Worm (Caenorhabditis elegans): Measurements from ENCODE around the gene ugt-41.

The ugt-41 gene

DNA sequence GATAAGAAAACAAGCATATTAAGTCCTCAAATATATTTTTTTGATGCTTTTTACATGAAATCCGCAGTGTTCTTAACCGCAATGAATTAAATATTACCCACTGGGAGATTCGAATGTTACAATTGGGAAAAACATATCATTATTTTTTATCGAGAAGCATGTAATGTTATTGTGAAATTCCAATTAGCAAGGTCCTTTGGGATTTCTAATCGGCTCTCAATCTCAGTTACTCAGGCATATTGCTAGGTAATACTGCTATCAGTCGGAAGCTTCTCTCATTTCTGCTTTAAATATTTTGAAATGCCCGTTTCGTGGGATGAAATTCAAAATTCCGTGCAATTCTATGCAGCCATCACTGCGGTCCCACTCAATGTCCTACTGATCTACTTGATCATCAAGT, 4.0 kb downstream of the ugt-41 start, which contains the start of gene str-204:
str-204 (plus strand) TSS at position 301 of the 400 bp plus-strand sequence.
- TF ChIP-seq D2030.7 (GFP tag; IDR thresholded peaks at IDR 0.05) (no peak), Y56A3A.18 (GFP tag; IDR thresholded peaks at IDR 0.05) (no peak), xnd-1 (tag; optimal IDR thresholded peaks at IDR 0.05) (no peak), F10E7.11 (tag; optimal IDR thresholded peaks at IDR 0.05) (no peak), hsf-1 (GFP tag; IDR thresholded peaks at IDR 0.05) (no peak), sptf-2 (GFP tag; optimal IDR thresholded peaks at IDR 0.05) (no peak), ztf-6 (GFP tag; IDR thresholded peaks at IDR 0.05) (no peak), efl-1 (GFP tag; optimal IDR thresholded peaks at IDR 0.05) (no peak), mcd-1 (GFP tag; IDR thresholded peaks at IDR 0.05) (no peak), rcor-1 (GFP tag; IDR thresholded peaks at IDR 0.05) (no peak), pha-4 (tag; optimal IDR thresholded peaks at IDR 0.05) (no peak), B0035.1 (tag; optimal IDR thresholded peaks at IDR 0.05) (no peak), ceh-27 (GFP tag; optimal IDR thresholded peaks at IDR 0.05) (no peak), aptf-2 (GFP tag; conservative IDR thresholded peaks at IDR 0.05) (no peak), F57C9.4 (tag; optimal IDR thresholded peaks at IDR 0.05) (no peak), rpc-1 (optimal IDR thresholded peaks at IDR 0.05) (no peak), rpc-1 (tag; optimal IDR thresholded peaks at IDR 0.05) (no peak), T07F8.4 (tag; optimal IDR thresholded peaks at IDR 0.05) (no peak), ztf-3 (GFP tag; optimal IDR thresholded peaks at IDR 0.05) (no peak), nfyb-1 (GFP tag; IDR thresholded peaks at IDR 0.05) (no peak)

DNA sequence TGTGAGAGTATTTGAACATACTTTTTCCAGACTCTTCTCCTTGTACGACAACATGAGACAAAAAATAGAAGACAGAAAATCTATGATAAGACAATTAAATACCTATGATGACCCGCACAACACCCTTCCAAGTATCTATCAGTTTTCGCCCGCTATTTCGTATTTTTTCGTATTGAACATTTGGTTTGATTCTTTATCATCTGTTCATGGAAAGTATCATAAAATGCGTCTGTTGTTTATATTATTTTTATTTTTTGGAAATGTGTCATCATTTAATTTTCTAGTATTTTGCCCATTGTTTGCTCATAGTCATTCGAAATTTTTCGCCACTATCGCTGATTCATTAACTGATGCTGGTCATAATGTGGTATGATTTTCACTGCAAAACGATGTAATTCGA, 6.3 kb downstream of the ugt-41 start, which contains the start of gene ugt-39:
ugt-39 (plus strand) TSS at position 54 of the 400 bp plus-strand sequence.
- TF ChIP-seq pha-4 (tag; optimal IDR thresholded peaks at IDR 0.05), result no peak
- peak; percentile 14 for TF ChIP-seq unc-62 (GFP tag; optimal IDR thresholded peaks at IDR 0.05)
- TF ChIP-seq nhr-80 (tag; optimal IDR thresholded peaks at IDR 0.05), result peak; percentile 76
- TF ChIP-seq ceh-91 (GFP tag; IDR thresholded peaks at IDR 0.05), result no peak
- no peak for TF ChIP-seq nfyb-1 (GFP tag; IDR thresholded peaks at IDR 0.05)
- TF ChIP-seq Y67H2A.10 (GFP tag; conservative IDR thresholded peaks at IDR 0.05), result no peak
- TF ChIP-seq tbp1 (GFP tag; optimal IDR thresholded peaks at IDR 0.05), result no peak

DNA sequence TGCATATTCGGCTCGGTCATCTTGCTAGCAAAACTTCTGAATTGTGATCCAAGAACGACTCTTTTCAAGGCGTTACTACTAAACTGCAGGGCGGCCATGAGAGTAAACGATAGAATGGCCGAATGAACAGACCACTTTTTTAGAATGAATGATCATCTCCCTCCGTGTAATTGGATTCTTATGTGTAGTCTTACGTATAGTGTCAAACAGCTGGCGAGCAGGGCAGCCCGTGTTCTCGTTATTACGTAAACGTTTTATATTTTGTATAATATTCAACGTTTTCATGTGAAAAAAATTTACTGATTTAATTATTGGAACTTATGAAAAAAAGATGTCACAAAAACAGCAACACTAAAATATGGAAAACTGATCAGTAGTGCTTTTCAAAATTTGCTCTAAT, 7.3 kb downstream of the ugt-41 start, which contains the start of gene F10D2.10:
F10D2.10 (minus strand) TSS at position 101 of the 400 bp plus-strand sequence.
- TF ChIP-seq dox-1 (GFP tag; IDR thresholded peaks at IDR 0.05) (no peak), hlh-26 (GFP tag; conservative IDR thresholded peaks at IDR 0.05) (no peak), sea-2 (GFP tag; IDR thresholded peaks at IDR 0.05) (no peak), D2030.7 (GFP tag; IDR thresholded peaks at IDR 0.05) (no peak), Y53F4B.3 (GFP tag; IDR thresholded peaks at IDR 0.05) (no peak), ceh-100 (GFP tag; IDR thresholded peaks at IDR 0.05) (no peak), T26A5.8 (tag; optimal IDR thresholded peaks at IDR 0.05) (no peak), cebp-2 (GFP tag; IDR thresholded peaks at IDR 0.05) (no peak), ets-4 (GFP tag; optimal IDR thresholded peaks at IDR 0.05) (no peak), B0261.1 (tag; optimal IDR thresholded peaks at IDR 0.05) (no peak), hlh-12 (tag; optimal IDR thresholded peaks at IDR 0.05) (no peak), lin-54 (GFP tag; optimal IDR thresholded peaks at IDR 0.05) (no peak), cebp-1 (GFP tag; IDR thresholded peaks at IDR 0.05) (no peak), cebp-1 (tag; optimal IDR thresholded peaks at IDR 0.05) (no peak), ceh-40 (GFP tag; IDR thresholded peaks at IDR 0.05) (no peak)
